Fruit fly (Drosophila melanogaster) whole organism, wandering third instar larva: ENCODE data around the gene Prosbeta3.
A peak's percentile ranks its signal among the peaks of the same experiment; 100 is the strongest.

ENCODE experiments used
- Abd-B ChIP-seq: fragments of >200 bp; optimal IDR thresholded peaks from 2 replicates; lab custom pipeline; 2017; ENCODE audit warnings: missing biosample characterization, missing genetic modification characterization
- CG32264 ChIP-seq: fragments of 200-800 bp; sonication (Bioruptor generic); optimal IDR thresholded peaks from 2 replicates; lab custom pipeline; 2016; ENCODE audit warnings: missing biosample characterization, missing genetic modification characterization
- CG9705 ChIP-seq: fragments of 200-800 bp; sonication (Bioruptor generic); optimal IDR thresholded peaks from 2 replicates; lab custom pipeline; 2018; ENCODE audit warnings: missing biosample characterization, mild to moderate bottlenecking, missing genetic modification characterization
- CrebA ChIP-seq: fragments of 200-800 bp; sonication (Bioruptor generic); optimal IDR thresholded peaks from 2 replicates; lab custom pipeline; 2016; ENCODE audit warnings: missing biosample characterization, mild to moderate bottlenecking, missing genetic modification characterization, borderline replicate concordance
- Dif ChIP-seq: fragments of 200-275, 200-300 bp; sonication (Bioruptor generic); optimal IDR thresholded peaks from 2 replicates; lab custom pipeline; 2018; ENCODE audit warnings: missing biosample characterization, missing genetic modification characterization; ENCODE audit not compliant: partially characterized antibody
- GATAd ChIP-seq: sonication (Bioruptor generic); optimal IDR thresholded peaks from 2 replicates; lab custom pipeline; 2016; ENCODE audit warnings: missing biosample characterization, missing genetic modification characterization
- HLH106 ChIP-seq: fragments of 200-800 bp; optimal IDR thresholded peaks from 3 replicates; lab custom pipeline; 2019; ENCODE audit warnings: missing biosample characterization, mild to moderate bottlenecking, missing genetic modification characterization, moderate library complexity
- Hnf4 ChIP-seq: fragments of 200-800 bp; sonication (Bioruptor generic); optimal IDR thresholded peaks from 2 replicates; lab custom pipeline; 2016; ENCODE audit warnings: missing biosample characterization, mild to moderate bottlenecking, missing genetic modification characterization
- Hr78 ChIP-seq: fragments of >200 bp; optimal IDR thresholded peaks from 2 replicates; lab custom pipeline; 2017; ENCODE audit warnings: missing biosample characterization, missing genetic modification characterization
- Hr83 ChIP-seq: fragments of 200-300 bp; sonication (Bioruptor generic); optimal IDR thresholded peaks from 2 replicates; lab custom pipeline; 2016; ENCODE audit warnings: missing biosample characterization, mild to moderate bottlenecking, missing genetic modification characterization, moderate library complexity; ENCODE audit not compliant: poor library complexity, severe bottlenecking
- Jra ChIP-seq: sonication (Bioruptor generic); optimal IDR thresholded peaks from 2 replicates; lab custom pipeline; 2016; ENCODE audit warnings: missing biosample characterization, missing genetic modification characterization
- Myc ChIP-seq: fragments of >200 bp; optimal IDR thresholded peaks from 2 replicates; lab custom pipeline; 2017
- N ChIP-seq: fragments of >200 bp; optimal IDR thresholded peaks from 2 replicates; lab custom pipeline; 2018; ENCODE audit warnings: missing biosample characterization, missing external identifiers, missing genetic modification characterization
- OdsH ChIP-seq: fragments of 200-800 bp; sonication (Bioruptor generic); optimal IDR thresholded peaks from 2 replicates; lab custom pipeline; 2016; ENCODE audit warnings: missing biosample characterization, mild to moderate bottlenecking, missing genetic modification characterization
- Rel ChIP-seq, 2 experiments: fragments of 200-800 bp; sonication (Bioruptor generic) in 1 of 2; optimal IDR thresholded peaks; 2 replicates in 1 of 2; 3 replicates in 1 of 2; lab custom pipeline; 2016 to 2019; ENCODE audit warnings: mild to moderate bottlenecking in 2 of 2, missing biosample characterization in 2 of 2, missing genetic modification characterization in 2 of 2, moderate library complexity in 1 of 2
- Sp1 ChIP-seq: fragments of 200-800 bp; sonication (Bioruptor generic); optimal IDR thresholded peaks from 3 replicates; lab custom pipeline; 2019; ENCODE audit warnings: missing biosample characterization, mild to moderate bottlenecking, missing genetic modification characterization, moderate library complexity
- Vsx2 ChIP-seq: fragments of 200-300, 225-300 bp; sonication (Bioruptor generic); optimal IDR thresholded peaks from 2 replicates; lab custom pipeline; 2018; ENCODE audit warnings: missing biosample characterization, missing genetic modification characterization; ENCODE audit not compliant: partially characterized antibody
- br ChIP-seq: fragments of 200-800 bp; sonication (Bioruptor generic); optimal IDR thresholded peaks from 2 replicates; lab custom pipeline; 2016; ENCODE audit warnings: missing biosample characterization, missing genetic modification characterization
- brk ChIP-seq: fragments of 200-800 bp; sonication (Bioruptor generic); optimal IDR thresholded peaks from 2 replicates; lab custom pipeline; 2016; ENCODE audit warnings: missing biosample characterization, mild to moderate bottlenecking, missing genetic modification characterization
- dl ChIP-seq, 2 experiments: fragments of 175-275, 200-275 bp in 1 of 2; fragments of 200-275 bp in 1 of 2; sonication (Bioruptor generic); optimal IDR thresholded peaks; lab custom pipeline; 2018; ENCODE audit warnings: mild to moderate bottlenecking in 2 of 2, missing biosample characterization in 2 of 2, missing genetic modification characterization in 2 of 2, moderate library complexity in 2 of 2; ENCODE audit not compliant: partially characterized antibody in 2 of 2, insufficient read depth in 1 of 2
- dmrt93B ChIP-seq: fragments of 200-800 bp; sonication (Bioruptor generic); optimal IDR thresholded peaks from 2 replicates; lab custom pipeline; 2018; ENCODE audit warnings: missing biosample characterization, mild to moderate bottlenecking, missing genetic modification characterization
- dsf ChIP-seq: sonication (Bioruptor generic); optimal IDR thresholded peaks from 2 replicates; lab custom pipeline; 2016; ENCODE audit warnings: missing biosample characterization, missing genetic modification characterization, borderline replicate concordance
- ey ChIP-seq: fragments of 200-800 bp; sonication (Bioruptor generic); optimal IDR thresholded peaks from 2 replicates; lab custom pipeline; 2016; ENCODE audit warnings: missing biosample characterization, missing genetic modification characterization
- foxo ChIP-seq, 2 experiments: fragments of 200-800 bp; sonication (Bioruptor generic); optimal IDR thresholded peaks; 2 replicates in 1 of 2; 3 replicates in 1 of 2; lab custom pipeline; 2016 to 2017; ENCODE audit warnings: missing biosample characterization in 2 of 2, missing genetic modification characterization in 2 of 2
- fru ChIP-seq: fragments of 200-800 bp; sonication (Bioruptor generic); optimal IDR thresholded peaks from 3 replicates; lab custom pipeline; 2016; ENCODE audit warnings: missing biosample characterization, mild to moderate bottlenecking, missing genetic modification characterization
- h ChIP-seq: fragments of 200-800 bp; sonication (Bioruptor generic); optimal IDR thresholded peaks from 3 replicates; lab custom pipeline; 2016; ENCODE audit warnings: missing biosample characterization, mild to moderate bottlenecking, missing genetic modification characterization
- jim ChIP-seq: fragments of 175-275, 200-325 bp; sonication (Bioruptor generic); optimal IDR thresholded peaks from 2 replicates; lab custom pipeline; 2016; ENCODE audit warnings: missing biosample characterization, mild to moderate bottlenecking, missing genetic modification characterization
- lola ChIP-seq: fragments of >200 bp; optimal IDR thresholded peaks from 2 replicates; lab custom pipeline; 2017; ENCODE audit warnings: missing biosample characterization, missing genetic modification characterization
- pan ChIP-seq: fragments of >200 bp; optimal IDR thresholded peaks from 2 replicates; lab custom pipeline; 2017
- psq ChIP-seq: fragments of 200-800 bp; sonication (Bioruptor generic); optimal IDR thresholded peaks from 3 replicates; lab custom pipeline; 2017; ENCODE audit warnings: missing biosample characterization, mild to moderate bottlenecking, missing genetic modification characterization, moderate library complexity
- rgr ChIP-seq: fragments of 200-800 bp; sonication (Bioruptor generic); optimal IDR thresholded peaks from 3 replicates; lab custom pipeline; 2016; ENCODE audit warnings: missing biosample characterization, mild to moderate bottlenecking, missing genetic modification characterization
- sage ChIP-seq: fragments of 200-800 bp; sonication (Bioruptor generic); optimal IDR thresholded peaks from 2 replicates; lab custom pipeline; 2016; ENCODE audit warnings: missing biosample characterization, mild to moderate bottlenecking, missing genetic modification characterization
- sv ChIP-seq: fragments of 200-800 bp; sonication (Bioruptor generic); optimal IDR thresholded peaks from 3 replicates; lab custom pipeline; 2016; ENCODE audit warnings: missing biosample characterization, missing genetic modification characterization
- tai ChIP-seq: sonication (Bioruptor generic); optimal IDR thresholded peaks from 2 replicates; lab custom pipeline; 2016; ENCODE audit warnings: missing biosample characterization, missing genetic modification characterization
- usp ChIP-seq: fragments of >200 bp; optimal IDR thresholded peaks from 2 replicates; lab custom pipeline; 2017; ENCODE audit warnings: missing biosample characterization, missing genetic modification characterization
- woc ChIP-seq: sonication (Bioruptor generic); optimal IDR thresholded peaks from 2 replicates; lab custom pipeline; 2016; ENCODE audit warnings: missing biosample characterization, mild to moderate bottlenecking, missing genetic modification characterization

Prosbeta3 gene

dm6 chr3R:9038652-9039051 is 32.6 kb upstream of the Prosbeta3 start, which contains the start of gene hyx:
TSS of gene hyx (plus strand) at chr3R:9038760.
- peak; percentile 75 for TF ChIP-seq woc (GFP tag; lab: Kevin White, UChicago)
- no peak for TF ChIP-seq brk (GFP tag; lab: Kevin White, UChicago)
- no peak for TF ChIP-seq br (GFP tag; lab: Kevin White, UChicago)
- TF ChIP-seq Rel (GFP tag; optimal IDR thresholded peaks at IDR 0.05; lab: Kevin White, UChicago) = no peak
- no peak for TF ChIP-seq Rel (tag; optimal IDR thresholded peaks at IDR 0.05; lab: Kevin White, UChicago)
- no peak for TF ChIP-seq Abd-B (GFP tag; lab: Kevin White, UChicago)
- no peak for TF ChIP-seq pan (lab: Kevin White, UChicago)
- TF ChIP-seq Hr83 (GFP tag; lab: Kevin White, UChicago) = peak; percentile 80
- no peak for TF ChIP-seq sage
- peak; percentile 50 for TF ChIP-seq Jra (GFP tag; lab: Kevin White, UChicago)
- no peak for TF ChIP-seq N
- peak; percentile 50 for TF ChIP-seq rgr (GFP tag; lab: Kevin White, UChicago)
- TF ChIP-seq jim (GFP tag; lab: Kevin White, UChicago) = no peak
- no peak for TF ChIP-seq GATAd (GFP tag; lab: Kevin White, UChicago)
- TF ChIP-seq Hr78 (GFP tag; lab: Kevin White, UChicago) = no peak
- TF ChIP-seq Sp1 (GFP tag; lab: Kevin White, UChicago) = peak; percentile 17
- no peak for TF ChIP-seq dmrt93B
- TF ChIP-seq sv (GFP tag; lab: Kevin White, UChicago) = no peak
- no peak for TF ChIP-seq CrebA (GFP tag; lab: Kevin White, UChicago)
- no peak for TF ChIP-seq Myc (lab: Kevin White, UChicago)
- TF ChIP-seq dl (GFP tag; optimal IDR thresholded peaks at IDR 0.05; lab: Kevin White, UChicago; ENCODE audit: insufficient read depth in 1 of 2, partially characterized antibody in 2 of 2) = no peak
- no peak for TF ChIP-seq lola
- no peak for TF ChIP-seq CG32264
- no peak for TF ChIP-seq Vsx2 (GFP tag; lab: Kevin White, UChicago)
- peak; percentile 8 for TF ChIP-seq OdsH (GFP tag; lab: Kevin White, UChicago)
- no peak for TF ChIP-seq fru (GFP tag; lab: Kevin White, UChicago)
- TF ChIP-seq h (GFP tag; lab: Kevin White, UChicago) = peak; percentile 64
- peak; percentile 69 for TF ChIP-seq Hnf4 (GFP tag; lab: Kevin White, UChicago)
- TF ChIP-seq foxo (GFP tag; optimal IDR thresholded peaks at IDR 0.05; lab: Kevin White, UChicago) = peak in 1 of 2 experiments; percentile 50
- peak; percentile 29 for TF ChIP-seq ey (GFP tag; lab: Kevin White, UChicago)
- no peak for TF ChIP-seq usp
- TF ChIP-seq CG9705 (GFP tag; lab: Kevin White, UChicago) = peak; percentile 14
- no peak for TF ChIP-seq psq (GFP tag; lab: Kevin White, UChicago)
- peak; percentile 24 for TF ChIP-seq HLH106 (tag; lab: Kevin White, UChicago)
- TF ChIP-seq tai (GFP tag; lab: Kevin White, UChicago) = no peak
- no peak for TF ChIP-seq Dif

dm6 chr3R:9037946-9038345 is 31.9 kb upstream of the Prosbeta3 start:
- no peak for TF ChIP-seq Hr78 (GFP tag; lab: Kevin White, UChicago)
- no peak for TF ChIP-seq dsf (GFP tag; lab: Kevin White, UChicago)
- TF ChIP-seq CG32264 = no peak
- no peak for TF ChIP-seq usp
- TF ChIP-seq brk (GFP tag; lab: Kevin White, UChicago) = no peak
- TF ChIP-seq Hnf4 (GFP tag; lab: Kevin White, UChicago) = no peak
- no peak for TF ChIP-seq Myc (lab: Kevin White, UChicago)
- no peak for TF ChIP-seq h (GFP tag; lab: Kevin White, UChicago)
- no peak for TF ChIP-seq psq (GFP tag; lab: Kevin White, UChicago)
- no peak for TF ChIP-seq dl (GFP tag; optimal IDR thresholded peaks at IDR 0.05; lab: Kevin White, UChicago; ENCODE audit: insufficient read depth in 1 of 2, partially characterized antibody in 2 of 2)
- TF ChIP-seq GATAd (GFP tag; lab: Kevin White, UChicago) = no peak
- no peak for TF ChIP-seq CrebA (GFP tag; lab: Kevin White, UChicago)
- no peak for TF ChIP-seq sage
- TF ChIP-seq dmrt93B = no peak
- no peak for TF ChIP-seq jim (GFP tag; lab: Kevin White, UChicago)
